Worm (Caenorhabditis elegans): ENCODE results near the gene F10A3.4.

Gene F10A3.4

ce11 chrV:16160087-16160486, 11.2 kb downstream of the F10A3.4 start (continued):
- no peak for TF ChIP-seq ces-1 (GFP tag; optimal IDR thresholded peaks at IDR 0.05)
- no peak for TF ChIP-seq ceh-82 (tag; optimal IDR thresholded peaks at IDR 0.05)
- TF ChIP-seq sox-4 (tag; optimal IDR thresholded peaks at IDR 0.05) = no peak
- no peak for TF ChIP-seq sup-37 (GFP tag; optimal IDR thresholded peaks at IDR 0.05)
- TF ChIP-seq sptf-1 (tag; optimal IDR thresholded peaks at IDR 0.05) = no peak
- no peak for TF ChIP-seq dsc-1 (tag; optimal IDR thresholded peaks at IDR 0.05)
- TF ChIP-seq ceh-90 (tag; optimal IDR thresholded peaks at IDR 0.05) = no peak
- TF ChIP-seq snpc-4 (tag; optimal IDR thresholded peaks at IDR 0.05) = peak; percentile 2
- TF ChIP-seq nhr-47 (tag; optimal IDR thresholded peaks at IDR 0.05) = no peak
- TF ChIP-seq C16A3.4 (tag; optimal IDR thresholded peaks at IDR 0.05) = no peak
- no peak for TF ChIP-seq ets-5 (GFP tag; IDR thresholded peaks at IDR 0.05)
- no peak for TF ChIP-seq alr-1 (tag; optimal IDR thresholded peaks at IDR 0.05; ENCODE audit: borderline replicate concordance)
- TF ChIP-seq aha-1 (tag; optimal IDR thresholded peaks at IDR 0.05) = no peak
- TF ChIP-seq efl-1 (optimal IDR thresholded peaks at IDR 0.05) = peak in 1 of 2 experiments; percentile 9
- TF ChIP-seq efl-1 (GFP tag; optimal IDR thresholded peaks at IDR 0.05 in 1 of 2) = peak in 1 of 2 experiments; percentile 4
- TF ChIP-seq elt-2 (tag; optimal IDR thresholded peaks at IDR 0.05) = peak; percentile 24
- no peak for TF ChIP-seq unc-62 (GFP tag; optimal IDR thresholded peaks at IDR 0.05)
- no peak for TF ChIP-seq F16B12.6 (tag; optimal IDR thresholded peaks at IDR 0.05)
- no peak for TF ChIP-seq swsn-7 (tag; optimal IDR thresholded peaks at IDR 0.05)
- no peak for TF ChIP-seq isw-1 (GFP tag; IDR thresholded peaks at IDR 0.05)
- TF ChIP-seq skn-1 (tag; optimal IDR thresholded peaks at IDR 0.05) = peak; percentile 2

DNA sequence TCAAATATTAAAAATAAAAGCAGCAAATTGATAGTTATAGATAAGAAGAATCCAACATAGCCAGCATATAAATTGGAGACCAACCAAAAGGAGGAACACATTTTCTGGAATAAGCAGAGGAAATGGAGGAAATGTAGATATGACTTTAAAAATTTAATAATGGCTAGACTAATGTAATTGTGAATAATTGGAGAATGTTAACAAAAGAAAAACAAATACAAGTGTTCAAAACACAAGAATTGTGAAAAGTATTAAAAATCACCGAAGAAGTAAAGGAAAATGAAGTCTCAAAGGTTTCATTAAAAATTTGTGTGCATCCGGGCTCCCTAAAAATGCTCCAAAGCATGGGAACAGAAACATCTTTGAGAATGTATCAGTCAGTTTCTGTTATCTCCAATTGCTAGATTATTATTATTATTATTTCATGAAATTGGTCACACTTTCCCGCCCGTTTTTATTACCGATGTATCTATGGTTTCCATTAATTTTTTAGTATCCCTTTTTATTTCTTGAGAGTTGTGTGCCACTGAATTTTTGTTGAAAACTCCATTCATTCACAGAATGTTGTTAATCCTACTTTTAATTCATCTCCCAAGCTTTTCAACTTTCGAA, 13.3 kb downstream of the F10A3.4 start, which contains the start of the genes str-109 and F10A3.11:
Gene str-109 (minus strand): TSS at position 101 of the 612 bp plus-strand sequence.
Gene F10A3.11 (plus strand): TSS at position 562 of the 612 bp plus-strand sequence.
- TF ChIP-seq ceh-82 (tag; optimal IDR thresholded peaks at IDR 0.05) (no peak), elt-3 (tag; optimal IDR thresholded peaks at IDR 0.05) (no peak), lir-3 (tag; optimal IDR thresholded peaks at IDR 0.05; ENCODE audit: poor library complexity) (no peak), elt-2 (tag; optimal IDR thresholded peaks at IDR 0.05) (no peak), nhr-11 (tag; optimal IDR thresholded peaks at IDR 0.05) (no peak), C34B4.2 (tag; optimal IDR thresholded peaks at IDR 0.05) (no peak), hlh-17 (GFP tag; optimal IDR thresholded peaks at IDR 0.05; ENCODE audit: borderline replicate concordance) (no peak), nhr-85 (tag) (no peak), sptf-1 (tag; optimal IDR thresholded peaks at IDR 0.05) (no peak), fkh-4 (tag; optimal IDR thresholded peaks at IDR 0.05; ENCODE audit: borderline replicate concordance) (no peak), unc-98 (GFP tag; IDR thresholded peaks at IDR 0.05) (no peak), dpl-1 (GFP tag; optimal IDR thresholded peaks at IDR 0.05) (no peak), lin-39 (tag; optimal IDR thresholded peaks at IDR 0.05) (no peak), nhr-90 (tag; optimal IDR thresholded peaks at IDR 0.05; ENCODE audit: poor library complexity) (no peak), mdl-1 (tag; optimal IDR thresholded peaks at IDR 0.05) (no peak), jun-1 (tag; optimal IDR thresholded peaks at IDR 0.05) (no peak), unc-30 (tag; optimal IDR thresholded peaks at IDR 0.05) (no peak), lin-35 (GFP tag; optimal IDR thresholded peaks at IDR 0.05) (no peak)

DNA sequence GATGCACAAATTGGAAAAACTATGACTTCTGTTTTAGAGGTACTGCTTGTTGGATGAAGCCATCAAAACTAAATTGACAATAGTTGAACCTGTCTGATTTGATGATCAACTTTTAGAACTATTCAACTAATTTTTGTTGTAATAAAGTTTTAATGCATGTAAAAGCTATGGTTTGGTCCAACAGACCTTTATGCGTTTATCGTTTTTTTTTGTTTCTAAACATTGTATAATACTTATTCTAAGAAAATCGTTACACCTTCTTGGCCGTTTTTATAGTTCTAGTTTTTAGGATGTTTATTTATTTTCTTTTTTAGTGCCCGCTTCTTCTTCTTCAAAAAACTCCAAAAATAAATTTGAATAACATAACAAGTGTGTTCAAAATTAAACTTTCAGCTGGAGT, 14.8 kb downstream of the F10A3.4 start, which contains the start of gene F10A3.12:
Gene F10A3.12 (plus strand): TSS at position 301 of the 400 bp plus-strand sequence.
- TF ChIP-seq pax-3 (tag; optimal IDR thresholded peaks at IDR 0.05) (no peak), lsy-2 (tag; optimal IDR thresholded peaks at IDR 0.05) (no peak), lir-3 (tag; optimal IDR thresholded peaks at IDR 0.05; ENCODE audit: poor library complexity) (no peak), mef-2 (tag; optimal IDR thresholded peaks at IDR 0.05) (no peak), unc-98 (GFP tag; IDR thresholded peaks at IDR 0.05) (no peak), unc-30 (tag; optimal IDR thresholded peaks at IDR 0.05) (no peak), ztf-11 (tag; optimal IDR thresholded peaks at IDR 0.05) (no peak), nhr-90 (tag; optimal IDR thresholded peaks at IDR 0.05; ENCODE audit: poor library complexity) (no peak), ama-1 (optimal IDR thresholded peaks at IDR 0.05) (no peak), snu-23 (GFP tag; optimal IDR thresholded peaks at IDR 0.05) (no peak), ceh-8 (GFP tag; optimal IDR thresholded peaks at IDR 0.05) (no peak), ceh-63 (GFP tag; optimal IDR thresholded peaks at IDR 0.05) (no peak), snpc-4 (tag; optimal IDR thresholded peaks at IDR 0.05) (no peak), alr-1 (tag; optimal IDR thresholded peaks at IDR 0.05; ENCODE audit: borderline replicate concordance) (no peak), fkh-10 (GFP tag; optimal IDR thresholded peaks at IDR 0.05) (no peak)
